Fruit fly (Drosophila melanogaster): ENCODE data around the gene CG12099.
A peak's percentile ranks its signal among the peaks of the same experiment; 100 is the strongest.

The CG12099 gene

dm6 chr3L:1558178-1558788, at the start of gene CG12099, which contains the start of gene Pex10 (continued):
- TF ChIP-seq CG12104 (GFP tag; optimal IDR thresholded peaks at IDR 0.05) (peak; percentile 81), bbx (GFP tag; IDR thresholded peaks at IDR 0.05; ENCODE audit: partially characterized antibody) (peak; percentile 84), CG12219 (GFP tag; optimal IDR thresholded peaks at IDR 0.05) (peak; percentile 58), dysf (GFP tag; IDR thresholded peaks at IDR 0.05) (peak; percentile 92), CG3281 (GFP tag; optimal IDR thresholded peaks at IDR 0.05) (peak; percentile 85), ind (GFP tag; optimal IDR thresholded peaks at IDR 0.05) (peak; percentile 91), Hmx (GFP tag; optimal IDR thresholded peaks at IDR 0.05) (no peak), NC2α (GFP tag; optimal IDR thresholded peaks at IDR 0.05) (no peak), fd64A (GFP tag; optimal IDR thresholded peaks at IDR 0.05) (peak; percentile 41), CG18599 (GFP tag; optimal IDR thresholded peaks at IDR 0.05) (peak; percentile 89), Ssrp (tag; optimal IDR thresholded peaks at IDR 0.05) (peak; percentile 82), CG5245 (GFP tag; optimal IDR thresholded peaks at IDR 0.05) (peak; percentile 56), Sry-δ (GFP tag; optimal IDR thresholded peaks at IDR 0.05) (peak; percentile 87), Dfd (GFP tag; optimal IDR thresholded peaks at IDR 0.05) (no peak), CG12299 (tag; optimal IDR thresholded peaks at IDR 0.05) (peak; percentile 80), pita (GFP tag; optimal IDR thresholded peaks at IDR 0.05) (no peak), CG43689 (GFP tag; IDR thresholded peaks at IDR 0.05) (peak; percentile 69; the same call in 1 of the 2 replicates), Med (GFP tag) (peak; percentile 91), Bgb (GFP tag; IDR thresholded peaks at IDR 0.05; ENCODE audit: partially characterized antibody) (peak; percentile 89), mam (GFP tag; optimal IDR thresholded peaks at IDR 0.05) (peak; percentile 78), org-1 (GFP tag; optimal IDR thresholded peaks at IDR 0.05) (peak; percentile 66), ttk (GFP tag; IDR thresholded peaks at IDR 0.05) (peak; percentile 83), E2f2 (GFP tag; IDR thresholded peaks at IDR 0.05) (peak; percentile 71), Asciz (GFP tag; optimal IDR thresholded peaks at IDR 0.05) (no peak), CG4360 (GFP tag; IDR thresholded peaks at IDR 0.05) (no peak), D (optimal IDR thresholded peaks at IDR 0.05) (no peak), D (GFP tag; optimal IDR thresholded peaks at IDR 0.05) (peak; percentile 68), ac (GFP tag; optimal IDR thresholded peaks at IDR 0.05) (peak; percentile 28), CG17328 (GFP tag; IDR thresholded peaks at IDR 0.05) (peak; percentile 86), jing (GFP tag; optimal IDR thresholded peaks at IDR 0.05) (no peak), CG1647 (GFP tag; optimal IDR thresholded peaks at IDR 0.05) (peak; percentile 79), CG10431 (GFP tag; optimal IDR thresholded peaks at IDR 0.05) (no peak), CG10462 (GFP tag; optimal IDR thresholded peaks at IDR 0.05) (peak; percentile 73), Hand (GFP tag; optimal IDR thresholded peaks at IDR 0.05) (peak; percentile 50), Oli (tag; optimal IDR thresholded peaks at IDR 0.05) (peak; percentile 73), h (optimal IDR thresholded peaks at IDR 0.05) (no peak), CG2129 (GFP tag; IDR thresholded peaks at IDR 0.05; ENCODE audit: partially characterized antibody) (peak; percentile 90), stc (GFP tag; IDR thresholded peaks at IDR 0.05) (peak; percentile 74), CG14860 (GFP tag; IDR thresholded peaks at IDR 0.05; ENCODE audit: partially characterized antibody) (peak; percentile 96), HLH3B (GFP tag; IDR thresholded peaks at IDR 0.05) (peak; percentile 88), pho (GFP tag; optimal IDR thresholded peaks at IDR 0.05) (peak; percentile 58), CG30020 (tag; optimal IDR thresholded peaks at IDR 0.05) (peak; percentile 81), schlank (tag; optimal IDR thresholded peaks at IDR 0.05) (peak; percentile 74), CG13775 (GFP tag; optimal IDR thresholded peaks at IDR 0.05) (peak; percentile 94), sisA (GFP tag; IDR thresholded peaks at IDR 0.05) (peak; percentile 93), CkIIα-i1 (GFP tag; IDR thresholded peaks at IDR 0.05) (no peak), zen (tag; optimal IDR thresholded peaks at IDR 0.05) (peak; percentile 89), Atf3 (GFP tag; optimal IDR thresholded peaks at IDR 0.05) (peak; percentile 65), fd102C (GFP tag; optimal IDR thresholded peaks at IDR 0.05) (peak; percentile 49), Xrp1 (GFP tag; IDR thresholded peaks at IDR 0.05) (peak; percentile 93), Poxn (GFP tag; IDR thresholded peaks at IDR 0.05) (peak; percentile 73)
